Worm (Caenorhabditis elegans) whole organism, L4/young adult: Measurements from ENCODE around the gene npr-13.

ENCODE experiments used
- W03F9.2 ChIP-seq: fragments of 150-350 bp; optimal IDR thresholded peaks from 2 replicates; lab custom pipeline; 2014; ENCODE audit warnings: missing biosample characterization, missing genetic modification characterization
- dao-5 ChIP-seq: sonication (generic microtip); optimal IDR thresholded peaks from 2 replicates; lab custom pipeline; 2016; ENCODE audit warnings: missing genotype, missing genetic modification characterization, moderate library complexity, missing compliant biosample characterization
- him-1 ChIP-seq: sonication (generic microtip); optimal IDR thresholded peaks from 2 replicates; lab custom pipeline; 2016; ENCODE audit warnings: missing genotype, missing genetic modification reagents, missing genetic modification characterization, missing compliant biosample characterization

DNA sequence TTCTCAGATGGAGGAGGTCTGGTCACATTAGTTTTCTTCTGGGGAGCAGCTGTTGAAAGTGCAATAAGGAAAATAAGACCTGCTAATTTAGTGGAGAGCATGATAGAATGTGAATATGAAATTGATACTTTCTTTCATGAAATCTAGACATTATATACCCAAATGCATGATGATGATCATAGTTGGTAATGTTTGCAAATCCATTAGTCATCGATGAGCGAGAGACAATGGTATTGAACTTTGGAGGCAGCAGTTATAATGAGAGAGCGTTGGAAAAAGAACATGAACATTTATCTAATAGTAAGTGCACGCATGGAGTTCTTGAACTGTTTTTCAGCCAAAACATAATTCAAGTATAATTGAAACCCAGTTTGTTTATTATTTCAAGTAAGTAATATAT, 39.3 kb upstream of the npr-13 start, which contains the start of gene H12D21.6:
- TF ChIP-seq him-1 (tag; lab: Kevin White, UChicago) (no peak), W03F9.2 (tag; lab: Kevin White, UChicago) (no peak), dao-5 (tag; lab: Kevin White, UChicago) (no peak)
